Worm (Caenorhabditis elegans) whole organism, L1 larva: ENCODE data around the gene ceh-19.

ENCODE experiments used
- snu-23 ChIP-seq: sonication (generic microtip); optimal IDR thresholded peaks from 2 replicates; lab custom pipeline; 2016; ENCODE audit warnings: missing genetic modification characterization, missing compliant biosample characterization
- unc-130 ChIP-seq: fragments of 150-350 bp; optimal IDR thresholded peaks from 2 replicates; lab custom pipeline; 2017; ENCODE audit warnings: missing biosample characterization, missing genetic modification characterization, inconsistent platforms

DNA sequence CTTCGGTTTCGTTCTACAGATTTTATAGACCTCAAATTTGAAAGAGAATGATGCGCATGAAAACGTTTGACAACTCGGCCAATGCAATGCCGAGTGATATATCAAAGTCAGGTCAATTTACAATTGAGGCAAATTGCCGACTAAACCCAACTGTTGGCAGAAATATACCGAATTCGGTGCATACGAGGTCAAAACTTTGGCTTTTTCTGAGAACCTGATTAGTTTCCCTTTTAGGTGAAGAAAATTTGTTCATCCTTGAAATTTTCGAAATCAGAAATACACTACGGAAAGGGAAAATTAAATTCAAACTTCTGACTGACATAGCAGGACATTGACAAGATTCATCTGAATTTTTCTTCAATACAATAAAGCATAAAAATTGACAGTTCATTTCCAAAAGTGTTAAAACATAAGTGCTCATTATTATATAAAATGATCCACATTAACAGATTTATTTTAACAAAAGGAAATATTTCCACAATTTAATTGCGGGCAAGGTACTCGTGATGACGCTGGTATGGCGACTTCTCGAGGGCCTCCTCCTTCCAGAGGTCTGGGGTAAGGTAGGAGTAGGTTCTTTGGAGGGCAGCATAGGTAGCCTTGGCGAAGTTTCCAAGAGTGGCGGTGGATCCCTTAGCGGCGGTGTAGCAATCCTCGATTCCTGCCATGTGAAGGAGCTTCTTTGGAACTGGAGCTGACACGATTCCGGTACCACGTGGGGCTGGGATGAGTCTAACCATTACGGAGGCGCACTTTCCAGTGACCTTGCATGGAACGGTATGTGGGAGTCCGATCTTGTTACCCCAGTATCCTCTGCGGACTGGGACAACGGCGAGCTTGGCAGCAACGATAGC, 30.5 kb downstream of the ceh-19 start:
- no peak for TF ChIP-seq unc-130
- TF ChIP-seq snu-23 (GFP tag; lab: Kevin White, UChicago) = no peak
